Worm (Caenorhabditis elegans): Measurements from ENCODE around the gene C53D6.8.

ce11 chrIV:8965883-8966282 lies 36.7 kb downstream of the C53D6.8 start, which contains the start of gene C53B4.2:
- TF ChIP-seq unc-62 (GFP tag; optimal IDR thresholded peaks at IDR 0.05) (no peak), nhr-11 (tag; optimal IDR thresholded peaks at IDR 0.05) (no peak), mdl-1 (tag; optimal IDR thresholded peaks at IDR 0.05) (no peak), egl-27 (tag; optimal IDR thresholded peaks at IDR 0.05) (no peak), skn-1 (tag; optimal IDR thresholded peaks at IDR 0.05) (no peak), nhr-12 (tag; optimal IDR thresholded peaks at IDR 0.05) (no peak), zag-1 (tag; optimal IDR thresholded peaks at IDR 0.05) (no peak), ceh-9 (tag; optimal IDR thresholded peaks at IDR 0.05) (no peak), nhr-28 (tag; optimal IDR thresholded peaks at IDR 0.05) (no peak), fkh-2 (tag; optimal IDR thresholded peaks at IDR 0.05) (no peak), snpc-4 (tag; optimal IDR thresholded peaks at IDR 0.05) (no peak), ceh-82 (tag; optimal IDR thresholded peaks at IDR 0.05) (no peak), pqm-1 (tag; optimal IDR thresholded peaks at IDR 0.05) (no peak)
